Fruit fly (Drosophila melanogaster): Measurements from ENCODE around the gene MED24.

The MED24 gene

DNA sequence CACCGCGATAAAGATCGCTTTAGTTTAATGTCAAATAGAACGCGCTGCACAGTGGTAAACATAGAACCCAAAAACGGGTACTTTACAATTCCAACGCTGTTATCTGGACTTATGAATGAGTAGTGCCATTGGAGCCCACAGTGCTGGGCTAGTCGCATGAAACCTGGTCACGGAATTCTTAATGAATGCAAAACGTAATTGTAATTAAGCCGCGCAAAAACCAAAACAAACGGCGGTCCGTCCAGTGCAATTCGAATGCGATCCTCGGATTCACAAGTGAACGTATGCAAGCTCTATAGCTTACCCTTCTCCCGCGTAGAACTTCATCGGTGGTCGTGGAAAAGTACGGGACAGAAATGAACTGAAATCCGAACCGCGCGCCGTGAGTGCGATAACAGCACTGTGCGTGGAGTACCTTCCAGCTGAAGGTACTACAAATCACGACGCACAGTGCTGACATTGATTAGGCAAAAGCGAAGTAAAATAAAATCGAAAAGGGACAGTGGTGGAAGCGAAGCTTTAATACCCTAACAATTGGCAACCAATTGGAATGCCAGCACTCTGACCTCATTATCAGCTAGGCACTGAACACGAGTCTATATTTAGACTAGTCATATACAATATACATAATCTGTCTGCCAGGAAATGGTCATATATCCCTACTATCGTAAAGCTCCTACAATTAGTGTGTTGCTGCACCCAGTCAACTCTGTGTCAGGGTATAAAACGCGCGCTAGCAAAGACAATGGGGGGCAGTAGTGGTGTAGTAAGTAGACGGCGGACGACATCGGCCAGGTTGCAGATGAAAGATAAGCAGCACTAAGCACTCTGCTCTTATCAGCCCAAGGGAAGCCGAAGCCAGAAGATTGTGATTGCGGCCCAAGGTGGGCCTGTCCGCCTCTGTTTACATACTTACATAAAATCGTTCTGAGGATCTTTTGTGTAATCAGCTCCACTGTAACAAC lies 5.5 kb upstream of the MED24 start:
- TF ChIP-seq pzg (GFP tag; optimal IDR thresholded peaks at IDR 0.05) (no peak), CG4282 (GFP tag; optimal IDR thresholded peaks at IDR 0.05) (no peak), aop (GFP tag; IDR thresholded peaks at IDR 0.05) (no peak), seq (GFP tag; IDR thresholded peaks at IDR 0.05) (peak; percentile 47), Asciz (GFP tag; optimal IDR thresholded peaks at IDR 0.05) (no peak), Hey (tag; optimal IDR thresholded peaks at IDR 0.05) (peak; percentile 53), CG4404 (GFP tag; IDR thresholded peaks at IDR 0.05) (no peak), cato (GFP tag; optimal IDR thresholded peaks at IDR 0.05; ENCODE audit: borderline replicate concordance) (no peak), sqz (GFP tag; optimal IDR thresholded peaks at IDR 0.05) (no peak), oc (tag; optimal IDR thresholded peaks at IDR 0.05) (peak; percentile 20), Usf (GFP tag; optimal IDR thresholded peaks at IDR 0.05) (no peak), klu (GFP tag; IDR thresholded peaks at IDR 0.05) (0 out of 2 replicates have a peak, but pooled peaks have one; percentile 13), gsb (GFP tag; IDR thresholded peaks at IDR 0.05) (peak; percentile 47; the same call in 1 of the 2 replicates), HLH3B (GFP tag; IDR thresholded peaks at IDR 0.05) (peak; percentile 28; the same call in 1 of the 2 replicates), kay (GFP tag; optimal IDR thresholded peaks at IDR 0.05) (peak; percentile 43), CG12104 (GFP tag; optimal IDR thresholded peaks at IDR 0.05) (peak; percentile 38), CG32772 (GFP tag; IDR thresholded peaks at IDR 0.05) (peak; percentile 48), CG2116 (GFP tag; optimal IDR thresholded peaks at IDR 0.05) (no peak), dpn (GFP tag; optimal IDR thresholded peaks at IDR 0.05) (peak; percentile 38 to 48), CG12942 (GFP tag; optimal IDR thresholded peaks at IDR 0.05) (peak; percentile 26), ab (GFP tag; optimal IDR thresholded peaks at IDR 0.05) (no peak), ttk (GFP tag; IDR thresholded peaks at IDR 0.05) (no peak), CG17568 (GFP tag; optimal IDR thresholded peaks at IDR 0.05) (no peak), hbn (GFP tag; IDR thresholded peaks at IDR 0.05; ENCODE audit: partially characterized antibody) (no peak), NK7.1 (GFP tag; optimal IDR thresholded peaks at IDR 0.05) (no peak), Doc2 (GFP tag; IDR thresholded peaks at IDR 0.05) (0 out of 2 replicates have a peak, but pooled peaks have one; percentile 32), gt (GFP tag; IDR thresholded peaks at IDR 0.05) (no peak), Sin3A (optimal IDR thresholded peaks at IDR 0.05) (no peak), CG14710 (tag; optimal IDR thresholded peaks at IDR 0.05) (no peak), sna (GFP tag; IDR thresholded peaks at IDR 0.05; ENCODE audit: partially characterized antibody) (no peak), MBD-R2 (GFP tag; IDR thresholded peaks at IDR 0.05) (peak; percentile 6; the same call in 1 of the 2 replicates), HLHmδ (GFP tag; optimal IDR thresholded peaks at IDR 0.05) (peak; percentile 15), CG7786 (GFP tag; optimal IDR thresholded peaks at IDR 0.05) (peak; percentile 67), tin (GFP tag; optimal IDR thresholded peaks at IDR 0.05) (peak; percentile 28), CG2712 (tag; optimal IDR thresholded peaks at IDR 0.05) (peak; percentile 42), CG10147 (GFP tag; optimal IDR thresholded peaks at IDR 0.05) (no peak), CG4854 (GFP tag; optimal IDR thresholded peaks at IDR 0.05) (no peak), Eip74EF (GFP tag; optimal IDR thresholded peaks at IDR 0.05) (peak in 1 of 2 experiments; percentile 27), Hr39 (optimal IDR thresholded peaks at IDR 0.05) (no peak), Taf1 (GFP tag; IDR thresholded peaks at IDR 0.05) (0 out of 2 replicates have a peak, but pooled peaks have one; percentile 38), ase (GFP tag; IDR thresholded peaks at IDR 0.05) (0 out of 3 replicates have a peak, but pooled peaks have one; percentile 37), NC2α (GFP tag; optimal IDR thresholded peaks at IDR 0.05) (no peak), CG15011 (GFP tag; optimal IDR thresholded peaks at IDR 0.05) (no peak), Bgb (GFP tag; IDR thresholded peaks at IDR 0.05; ENCODE audit: partially characterized antibody) (no peak; the same call in 1 of the 2 replicates), z (GFP tag; IDR thresholded peaks at IDR 0.05) (no peak), CG33213 (GFP tag; optimal IDR thresholded peaks at IDR 0.05) (no peak), Rx (GFP tag; IDR thresholded peaks at IDR 0.05) (no peak), CG18476 (GFP tag; optimal IDR thresholded peaks at IDR 0.05) (peak; percentile 31), pho (GFP tag; optimal IDR thresholded peaks at IDR 0.05) (peak; percentile 55)

All from whole organism, embryonic.